Fruit fly (Drosophila melanogaster): ENCODE results near the gene Droj2.

Droj2 gene

dm6 chr3R:13366561-13367518 lies 15.1 kb upstream of the Droj2 start, which contains the start of gene Elp6 (continued):
- TF ChIP-seq sqz (GFP tag; optimal IDR thresholded peaks at IDR 0.05) (peak; percentile 2), E2f2 (GFP tag; IDR thresholded peaks at IDR 0.05) (peak; percentile 17; the same call in 1 of the 2 replicates), CG7786 (GFP tag; optimal IDR thresholded peaks at IDR 0.05) (peak; percentile 35), Drgx (GFP tag; IDR thresholded peaks at IDR 0.05) (peak; percentile 63), CG3726 (GFP tag; IDR thresholded peaks at IDR 0.05) (no peak), CG6654 (GFP tag; optimal IDR thresholded peaks at IDR 0.05) (peak; percentile 34), CG10321 (GFP tag; IDR thresholded peaks at IDR 0.05) (no peak), esg (GFP tag; conservative IDR thresholded peaks at IDR 0.05) (peak; percentile 64), CG11504 (tag; optimal IDR thresholded peaks at IDR 0.05) (peak; percentile 82), Ptx1 (GFP tag; IDR thresholded peaks at IDR 0.05) (peak; percentile 69), CG2875 (GFP tag; optimal IDR thresholded peaks at IDR 0.05) (peak; percentile 34), pho (GFP tag; optimal IDR thresholded peaks at IDR 0.05) (peak; percentile 69), ewg (GFP tag; optimal IDR thresholded peaks at IDR 0.05) (peak; percentile 48), CG10654 (GFP tag; optimal IDR thresholded peaks at IDR 0.05) (peak; percentile 38), Sry-δ (GFP tag; optimal IDR thresholded peaks at IDR 0.05) (peak; percentile 31), gfzf (GFP tag; optimal IDR thresholded peaks at IDR 0.05) (peak; percentile 34), D19A (tag; optimal IDR thresholded peaks at IDR 0.05) (no peak), CG18262 (tag; optimal IDR thresholded peaks at IDR 0.05) (peak; percentile 62), CG14050 (GFP tag; IDR thresholded peaks at IDR 0.05) (peak; percentile 18; the same call in 1 of the 3 replicates), Elba2 (GFP tag; optimal IDR thresholded peaks at IDR 0.05) (no peak), ranshi (GFP tag; IDR thresholded peaks at IDR 0.05) (peak; percentile 63; the same call in 1 of the 2 replicates), CG16779 (GFP tag; IDR thresholded peaks at IDR 0.05) (no peak), bsh (GFP tag; optimal IDR thresholded peaks at IDR 0.05) (peak; percentile 19 to 24), CG10267 (tag; optimal IDR thresholded peaks at IDR 0.05) (peak; percentile 81), schlank (tag; optimal IDR thresholded peaks at IDR 0.05) (no peak), CG10274 (GFP tag; optimal IDR thresholded peaks at IDR 0.05) (peak; percentile 29), CG17361 (GFP tag; IDR thresholded peaks at IDR 0.05) (peak; percentile 90), gsb (GFP tag; IDR thresholded peaks at IDR 0.05) (no peak), crol (GFP tag; IDR thresholded peaks at IDR 0.05) (no peak), Hr39 (optimal IDR thresholded peaks at IDR 0.05) (no peak), ssp (GFP tag; IDR thresholded peaks at IDR 0.05) (peak; percentile 46), Rfx (GFP tag; IDR thresholded peaks at IDR 0.05) (peak; percentile 84), ftz-f1 (GFP tag; optimal IDR thresholded peaks at IDR 0.05) (no peak), CG1832 (GFP tag; optimal IDR thresholded peaks at IDR 0.05) (no peak), CG34376 (GFP tag; optimal IDR thresholded peaks at IDR 0.05) (peak; percentile 5), gcm (GFP tag; optimal IDR thresholded peaks at IDR 0.05) (no peak), CG8089 (GFP tag; optimal IDR thresholded peaks at IDR 0.05) (no peak), B-H1 (GFP tag; IDR thresholded peaks at IDR 0.05) (peak; percentile 46; the same call in 2 of the 3 replicates), Tbp (GFP tag; optimal IDR thresholded peaks at IDR 0.05) (no peak), repo (GFP tag; optimal IDR thresholded peaks at IDR 0.05) (peak; percentile 23), CkIIα-i1 (GFP tag; IDR thresholded peaks at IDR 0.05) (0 out of 2 replicates have a peak, but pooled peaks have one; percentile 10), hkb (optimal IDR thresholded peaks at IDR 0.05) (no peak), hkb (GFP tag; IDR thresholded peaks at IDR 0.05) (peak; percentile 60; the same call in 1 of the 2 replicates), CG30431 (GFP tag; optimal IDR thresholded peaks at IDR 0.05) (peak; percentile 4), CG13296 (GFP tag; optimal IDR thresholded peaks at IDR 0.05) (peak; percentile 49), CG15696 (tag; optimal IDR thresholded peaks at IDR 0.05) (no peak), Dref (GFP tag; IDR thresholded peaks at IDR 0.05) (no peak), sisA (GFP tag; IDR thresholded peaks at IDR 0.05) (peak; percentile 63; the same call in 1 of the 2 replicates), Hr78 (GFP tag; optimal IDR thresholded peaks at IDR 0.05) (no peak)
